Worm (Caenorhabditis elegans) whole organism, L4 larva: Measurements from ENCODE around the gene fbxa-136.

Experiments
- F49E8.2 ChIP-seq: sonication (generic microtip); optimal IDR thresholded peaks from 2 replicates; lab custom pipeline; 2016; ENCODE audit warnings: missing compliant biosample characterization, mild to moderate bottlenecking, missing genetic modification characterization, borderline replicate concordance
- fos-1 ChIP-seq: fragments of 150-350 bp; optimal IDR thresholded peaks from 2 replicates; lab custom pipeline; 2014; ENCODE audit warnings: missing biosample characterization, missing genetic modification characterization
- hlh-11 ChIP-seq: fragments of 200-800 bp; sonication (Bioruptor generic); optimal IDR thresholded peaks from 2 replicates; lab custom pipeline; 2018; ENCODE audit warnings: mild to moderate bottlenecking, missing genetic modification characterization, missing compliant biosample characterization
- lin-13 ChIP-seq: fragments of 150-350 bp; optimal IDR thresholded peaks from 2 replicates; lab custom pipeline; 2014; ENCODE audit warnings: missing biosample characterization, missing genetic modification reagents, missing genetic modification characterization
- lin-29 ChIP-seq: fragments of 200-800 bp; sonication (Bioruptor generic); IDR thresholded peaks from 2 replicates; pipeline ENCODE4 v1.3.6; 2022; ENCODE audit warnings: missing genetic modification reagents, missing genetic modification characterization, missing compliant biosample characterization
- lin-38 ChIP-seq: fragments of 200-800 bp; sonication (Bioruptor generic); IDR thresholded peaks from 2 replicates; pipeline ENCODE4 v1.3.6; 2022; ENCODE audit warnings: missing genetic modification reagents, missing genetic modification characterization, missing compliant biosample characterization
- lsy-2 ChIP-seq, 2 experiments: fragments of 150-350 bp in 1 of 2; sonication (generic microtip) in 1 of 2; optimal IDR thresholded peaks; 2 replicates each; lab custom pipeline; 2014 to 2017; ENCODE audit warnings: missing biosample characterization in 2 of 2, missing genetic modification characterization in 2 of 2
- nhr-237 ChIP-seq: sonication (generic microtip); optimal IDR thresholded peaks from 2 replicates; lab custom pipeline; 2017; ENCODE audit warnings: missing biosample characterization, missing genetic modification characterization
- pqm-1 ChIP-seq: sonication (generic microtip); optimal IDR thresholded peaks from 2 replicates; lab custom pipeline; 2017; ENCODE audit warnings: missing biosample characterization, missing genetic modification characterization
- rbr-2 ChIP-seq: sonication (generic microtip); optimal IDR thresholded peaks from 2 replicates; lab custom pipeline; 2016; ENCODE audit warnings: missing genotype, missing genetic modification characterization, missing compliant biosample characterization
- snpc-4 ChIP-seq: fragments of 150-350 bp; optimal IDR thresholded peaks from 2 replicates; lab custom pipeline; 2014; ENCODE audit warnings: missing biosample characterization, missing genetic modification characterization
- unc-62 ChIP-seq, 3 experiments: fragments of 150-350 bp in 1 of 3; sonication (generic microtip); optimal IDR thresholded peaks in 2 of 3; peaks in 1 of 3; 1 replicate in 1 of 3; 2 replicates in 2 of 3; lab custom pipeline; 2014 to 2017; ENCODE audit warnings: missing biosample characterization in 3 of 3, missing genetic modification characterization in 3 of 3, missing genetic modification reagents in 3 of 3, missing genotype in 1 of 3

ce11 chrV:17476490-17476889 is 44.3 kb upstream of the fbxa-136 start, which contains the start of gene srbc-61:
- TF ChIP-seq F49E8.2 (tag; lab: Kevin White, UChicago) (no peak), lin-38 (no peak), lin-29 (GFP tag; lab: Robert Waterston, UW) (no peak), fos-1 (tag; lab: Kevin White, UChicago) (no peak), lin-13 (no peak), lsy-2 (tag; optimal IDR thresholded peaks at IDR 0.05; lab: Kevin White, UChicago) (no peak), hlh-11 (tag; lab: Kevin White, UChicago) (no peak), unc-62 (GFP tag; optimal IDR thresholded peaks at IDR 0.05 in 1 of 2; lab: Kevin White, UChicago) (no peak), unc-62 (tag; optimal IDR thresholded peaks at IDR 0.05; lab: Kevin White, UChicago) (no peak), snpc-4 (tag; lab: Kevin White, UChicago) (no peak), rbr-2 (tag; lab: Kevin White, UChicago) (no peak), nhr-237 (tag; lab: Kevin White, UChicago) (no peak), pqm-1 (tag; lab: Kevin White, UChicago) (no peak)
